Worm (Caenorhabditis elegans): Measurements from ENCODE around the gene W02A2.5.

Gene W02A2.5

DNA sequence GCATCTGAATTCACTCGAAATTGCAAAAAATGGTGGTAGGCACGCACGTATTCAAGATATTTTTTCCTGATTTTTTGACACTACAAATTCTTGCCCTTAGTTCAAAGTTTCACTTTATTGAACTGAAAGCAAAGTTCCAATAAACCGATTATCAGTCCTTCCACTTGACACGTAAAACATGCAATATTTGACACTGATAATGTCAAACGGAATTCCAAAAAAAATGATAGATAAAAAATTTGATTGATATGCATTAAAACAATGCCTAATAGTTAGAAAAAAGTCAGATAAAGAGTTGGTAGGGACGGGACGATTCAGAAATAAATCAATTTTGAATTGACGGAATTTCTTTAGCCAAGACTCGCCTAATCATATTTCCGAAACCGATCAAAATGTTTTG is 15.6 kb upstream of the W02A2.5 start:
- no peak for TF ChIP-seq mab-5 (tag; optimal IDR thresholded peaks at IDR 0.05)
- peak; percentile 80 for TF ChIP-seq crh-2 (tag; optimal IDR thresholded peaks at IDR 0.05)
- peak; percentile 86 for TF ChIP-seq fos-1 (tag; optimal IDR thresholded peaks at IDR 0.05)
- TF ChIP-seq sem-4 (tag; optimal IDR thresholded peaks at IDR 0.05), result no peak
- peak; percentile 74 for TF ChIP-seq sma-9 (GFP tag; optimal IDR thresholded peaks at IDR 0.05)
- TF ChIP-seq sma-9 (tag; optimal IDR thresholded peaks at IDR 0.05), result no peak
- peak; percentile 17 for TF ChIP-seq gmeb-1 (tag; optimal IDR thresholded peaks at IDR 0.05)
- no peak for TF ChIP-seq nhr-25 (tag; optimal IDR thresholded peaks at IDR 0.05)
- TF ChIP-seq nhr-77 (tag; optimal IDR thresholded peaks at IDR 0.05), result no peak
- TF ChIP-seq lin-11 (tag; optimal IDR thresholded peaks at IDR 0.05), result no peak
- no peak for TF ChIP-seq elt-1 (tag; optimal IDR thresholded peaks at IDR 0.05)
- no peak for TF ChIP-seq ceh-82 (tag; optimal IDR thresholded peaks at IDR 0.05)
- TF ChIP-seq peb-1 (tag; optimal IDR thresholded peaks at IDR 0.05), result no peak
- no peak for TF ChIP-seq blmp-1 (tag; optimal IDR thresholded peaks at IDR 0.05; ENCODE audit: insufficient read depth)

DNA sequence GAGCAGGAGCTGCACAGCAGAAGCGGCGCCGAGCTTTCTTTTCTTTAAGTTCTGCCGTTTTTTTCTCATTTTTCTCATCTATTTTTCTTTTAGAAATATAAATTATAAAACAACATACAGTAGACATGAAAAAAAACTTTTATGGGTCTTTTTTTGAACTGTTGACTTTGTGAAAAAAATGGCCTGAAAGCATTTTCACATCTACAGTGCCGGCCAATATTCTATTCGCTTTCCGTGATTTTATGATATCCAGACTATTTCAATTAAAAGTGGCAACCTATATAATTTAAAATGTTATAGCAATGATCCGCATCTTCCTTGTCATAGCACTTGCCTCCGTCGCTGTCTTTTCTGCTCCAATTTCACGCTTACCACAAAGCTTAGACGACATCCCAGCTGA is 14.6 kb upstream of the W02A2.5 start, which contains the start of gene far-6:
Gene far-6, plus strand, starts transcription at position 301 of the 400 bp plus-strand sequence.
- TF ChIP-seq egl-27 (tag; optimal IDR thresholded peaks at IDR 0.05), result no peak
- no peak for TF ChIP-seq lin-11 (tag; optimal IDR thresholded peaks at IDR 0.05)
- TF ChIP-seq elt-3 (tag; optimal IDR thresholded peaks at IDR 0.05), result no peak
- no peak for TF ChIP-seq ztf-4 (tag; optimal IDR thresholded peaks at IDR 0.05)
- TF ChIP-seq dmd-4 (tag; optimal IDR thresholded peaks at IDR 0.05), result no peak
- TF ChIP-seq ztf-1 (GFP tag; conservative IDR thresholded peaks at IDR 0.05), result no peak
- no peak for TF ChIP-seq crh-2 (tag; optimal IDR thresholded peaks at IDR 0.05)
- TF ChIP-seq Y55F3AM.14 (GFP tag; optimal IDR thresholded peaks at IDR 0.05), result no peak
- no peak for TF ChIP-seq sem-4 (tag; optimal IDR thresholded peaks at IDR 0.05)
- no peak for TF ChIP-seq sma-3 (GFP tag; optimal IDR thresholded peaks at IDR 0.05)
- no peak for TF ChIP-seq C34F6.9 (tag; optimal IDR thresholded peaks at IDR 0.05)
- TF ChIP-seq lin-39 (tag; optimal IDR thresholded peaks at IDR 0.05), result no peak
- no peak for TF ChIP-seq aly-2 (tag; optimal IDR thresholded peaks at IDR 0.05)
- TF ChIP-seq nhr-25 (tag; optimal IDR thresholded peaks at IDR 0.05), result no peak
- TF ChIP-seq nhr-129 (tag; optimal IDR thresholded peaks at IDR 0.05), result no peak
- no peak for TF ChIP-seq unc-39 (tag; optimal IDR thresholded peaks at IDR 0.05)

DNA sequence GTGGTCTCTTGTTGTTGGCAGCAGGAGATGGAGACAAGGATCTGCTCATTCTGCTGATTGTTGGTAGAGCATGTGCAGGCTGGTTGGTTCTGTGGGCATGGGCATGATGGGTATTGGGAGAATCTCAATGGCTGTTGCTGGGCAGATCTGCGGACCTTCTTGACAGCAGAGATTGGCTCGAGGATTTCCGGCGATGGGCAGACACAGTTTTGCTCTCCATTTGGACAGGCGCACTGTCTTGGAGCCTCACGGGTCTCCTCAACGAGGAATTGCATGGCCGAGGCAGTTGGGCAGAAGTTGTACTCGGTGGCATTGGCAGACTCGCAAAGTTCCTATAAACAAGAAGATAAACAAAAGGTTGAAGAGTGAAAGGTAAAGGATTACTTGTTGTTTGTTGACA is 12.1 kb upstream of the W02A2.5 start:
- TF ChIP-seq F13H6.1 (tag; optimal IDR thresholded peaks at IDR 0.05), result no peak
- no peak for TF ChIP-seq zag-1 (tag; optimal IDR thresholded peaks at IDR 0.05)
- no peak for TF ChIP-seq snpc-4 (tag; optimal IDR thresholded peaks at IDR 0.05)
- TF ChIP-seq C34F6.9 (tag; optimal IDR thresholded peaks at IDR 0.05), result no peak
- no peak for TF ChIP-seq ztf-1 (GFP tag; conservative IDR thresholded peaks at IDR 0.05)
- TF ChIP-seq nhr-21 (tag; optimal IDR thresholded peaks at IDR 0.05), result no peak
- no peak for TF ChIP-seq sma-3 (GFP tag; optimal IDR thresholded peaks at IDR 0.05)
- no peak for TF ChIP-seq ztf-11 (tag; optimal IDR thresholded peaks at IDR 0.05)
- no peak for TF ChIP-seq lin-13 (GFP tag; optimal IDR thresholded peaks at IDR 0.05)
- TF ChIP-seq elt-1 (tag; optimal IDR thresholded peaks at IDR 0.05), result no peak
- TF ChIP-seq ceh-16 (tag; optimal IDR thresholded peaks at IDR 0.05), result no peak
- TF ChIP-seq Y55F3AM.14 (GFP tag; optimal IDR thresholded peaks at IDR 0.05), result no peak
- TF ChIP-seq dmd-4 (tag; optimal IDR thresholded peaks at IDR 0.05), result no peak
- TF ChIP-seq nhr-77 (tag; optimal IDR thresholded peaks at IDR 0.05), result no peak
- no peak for TF ChIP-seq egl-27 (tag; optimal IDR thresholded peaks at IDR 0.05)
- no peak for TF ChIP-seq mbf-1 (tag; optimal IDR thresholded peaks at IDR 0.05)

DNA sequence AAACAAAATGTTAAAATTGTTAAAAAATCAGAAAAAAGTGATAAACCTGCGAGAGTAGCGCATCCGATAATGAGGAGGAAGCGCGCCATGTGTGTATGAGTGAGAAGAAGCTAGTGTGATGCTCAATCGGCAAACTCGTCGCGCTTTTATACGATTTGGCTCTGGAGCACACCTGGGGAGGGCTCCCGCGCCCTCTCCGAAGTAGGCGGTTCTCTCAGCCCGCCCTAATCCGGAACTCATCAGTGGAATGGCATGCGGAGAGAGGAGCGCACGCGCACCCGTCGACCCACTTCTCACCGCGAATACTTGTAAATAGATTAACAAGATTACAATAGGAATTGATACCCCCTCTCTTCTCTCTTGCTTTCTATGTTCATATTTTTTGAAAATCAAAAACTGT is 11.4 kb upstream of the W02A2.5 start, which contains the start of gene pqn-74:
Gene pqn-74, minus strand, starts transcription at position 122 of the 400 bp plus-strand sequence.
- TF ChIP-seq nhr-6 (tag; optimal IDR thresholded peaks at IDR 0.05) (no peak), ztf-1 (GFP tag; conservative IDR thresholded peaks at IDR 0.05) (no peak)

DNA sequence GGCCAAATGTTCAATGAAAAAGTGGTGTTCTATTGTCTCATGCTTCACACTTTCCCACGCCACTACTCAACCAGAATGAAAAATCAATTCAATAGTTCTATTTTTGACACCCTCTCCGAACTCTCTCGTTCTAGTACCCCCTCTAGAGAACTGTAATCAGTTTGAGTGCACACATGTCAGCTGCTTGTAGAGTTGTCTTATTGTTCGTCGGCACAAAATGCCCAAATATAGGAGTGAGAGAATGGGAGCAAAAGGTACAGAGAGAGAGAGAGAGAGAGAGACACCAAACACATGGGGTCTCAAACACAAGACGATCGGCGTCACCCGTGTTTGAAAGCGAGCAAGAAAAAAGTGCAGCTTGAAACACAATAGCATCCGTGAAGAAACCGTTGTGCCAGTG is 8.4 kb upstream of the W02A2.5 start:
- TF ChIP-seq lin-13 (GFP tag; optimal IDR thresholded peaks at IDR 0.05), result no peak
- peak; percentile 23 for TF ChIP-seq F13H6.1 (tag; optimal IDR thresholded peaks at IDR 0.05)
- no peak for TF ChIP-seq nhr-10 (tag; optimal IDR thresholded peaks at IDR 0.05)
- TF ChIP-seq unc-62 (GFP tag; optimal IDR thresholded peaks at IDR 0.05), result no peak
- TF ChIP-seq dmd-4 (tag; optimal IDR thresholded peaks at IDR 0.05), result no peak
- peak; percentile 34 for TF ChIP-seq sma-9 (GFP tag; optimal IDR thresholded peaks at IDR 0.05)
- no peak for TF ChIP-seq sma-9 (tag; optimal IDR thresholded peaks at IDR 0.05)
- peak; percentile 53 for TF ChIP-seq nhr-129 (tag; optimal IDR thresholded peaks at IDR 0.05)
- TF ChIP-seq fos-1 (tag; optimal IDR thresholded peaks at IDR 0.05), result peak; percentile 27
- TF ChIP-seq ztf-4 (tag; optimal IDR thresholded peaks at IDR 0.05), result no peak
- TF ChIP-seq aly-2 (tag; optimal IDR thresholded peaks at IDR 0.05), result no peak

Data from whole organism, L2 larva.